Fruit fly (Drosophila melanogaster) whole organism, embryonic: ENCODE results near the gene Pex14.

Source experiments
- Aef1 ChIP-seq: fragments of 200-800 bp; sonication (Bioruptor generic); IDR thresholded peaks from 3 replicates; pipeline ENCODE4 v1.3.6; 2022; ENCODE audit warnings: missing biosample characterization, missing genetic modification characterization
- CG10274 ChIP-seq: fragments of 200-800 bp; sonication (Bioruptor generic); optimal IDR thresholded peaks from 3 replicates; lab custom pipeline; 2017; ENCODE audit warnings: missing biosample characterization, mild to moderate bottlenecking, missing genetic modification characterization
- CG10565 ChIP-seq: fragments of 200-800 bp; sonication (Bioruptor generic); optimal IDR thresholded peaks from 3 replicates; lab custom pipeline; 2016; ENCODE audit warnings: missing biosample characterization, mild to moderate bottlenecking, missing genetic modification characterization
- CG11247 ChIP-seq: fragments of 200-800 bp; sonication (Bioruptor generic); IDR thresholded peaks from 2 replicates; pipeline ENCODE4 v1.3.6; 2022; ENCODE audit warnings: missing biosample characterization, missing genetic modification characterization
- CG12155 ChIP-seq: fragments of 200-800 bp; sonication (Bioruptor generic); optimal IDR thresholded peaks from 3 replicates; lab custom pipeline; 2016; ENCODE audit warnings: missing biosample characterization, missing genetic modification characterization
- CG1233 ChIP-seq: fragments of 200-800 bp; sonication (Bioruptor generic); optimal IDR thresholded peaks from 4 replicates; lab custom pipeline; 2018; ENCODE audit warnings: missing biosample characterization, mild to moderate bottlenecking, missing genetic modification characterization
- CG17186 ChIP-seq: fragments of 200-800 bp; sonication (Bioruptor generic); optimal IDR thresholded peaks from 3 replicates; lab custom pipeline; 2017; ENCODE audit warnings: missing biosample characterization, missing genetic modification reagents, missing genetic modification characterization
- CG17802 ChIP-seq: fragments of 200-800 bp; sonication (Bioruptor generic); optimal IDR thresholded peaks from 2 replicates; lab custom pipeline; 2018; ENCODE audit warnings: missing biosample characterization, mild to moderate bottlenecking, missing genetic modification characterization, moderate library complexity
- CG30020 ChIP-seq: fragments of 200-800 bp; optimal IDR thresholded peaks from 2 replicates; lab custom pipeline; 2019; ENCODE audit warnings: missing biosample characterization, mild to moderate bottlenecking, missing genetic modification characterization, moderate library complexity
- CG31224 ChIP-seq: fragments of 200-800 bp; sonication (Bioruptor generic); IDR thresholded peaks from 2 replicates; pipeline ENCODE4 v1.3.6; 2022; ENCODE audit warnings: missing biosample characterization, missing genetic modification characterization
- CG33557 ChIP-seq: fragments of 200-800 bp; sonication (Bioruptor generic); optimal IDR thresholded peaks from 2 replicates; lab custom pipeline; 2019; ENCODE audit warnings: missing biosample characterization, mild to moderate bottlenecking, missing genetic modification characterization, moderate library complexity
- CG4328 ChIP-seq: fragments of 200-800 bp; sonication (Bioruptor generic); optimal IDR thresholded peaks from 3 replicates; lab custom pipeline; 2017; ENCODE audit warnings: missing biosample characterization, missing genetic modification reagents, missing genetic modification characterization
- CG4730 ChIP-seq: fragments of 200-800 bp; sonication (Bioruptor generic); IDR thresholded peaks from 2 replicates; pipeline ENCODE4 v1.3.6; 2022; ENCODE audit warnings: missing biosample characterization, missing genetic modification characterization
- CG5245 ChIP-seq: fragments of 200-800 bp; sonication (Bioruptor generic); optimal IDR thresholded peaks from 3 replicates; lab custom pipeline; 2016; ENCODE audit warnings: missing biosample characterization, missing genetic modification characterization
- CG6689 ChIP-seq: fragments of 200-800 bp; sonication (Bioruptor generic); IDR thresholded peaks from 2 replicates; pipeline ENCODE4 v1.3.6; 2022; ENCODE audit warnings: missing biosample characterization, missing genetic modification characterization
- CG7271 ChIP-seq: fragments of 200-800 bp; sonication (Bioruptor generic); optimal IDR thresholded peaks from 2 replicates; lab custom pipeline; 2018; ENCODE audit warnings: missing biosample characterization, mild to moderate bottlenecking, missing genetic modification characterization, moderate library complexity
- CG7357 ChIP-seq: fragments of 200-800 bp; sonication (Bioruptor generic); IDR thresholded peaks from 3 replicates; pipeline ENCODE4 v1.3.6; 2022; ENCODE audit warnings: missing biosample characterization, missing genetic modification characterization
- CG7745 ChIP-seq: fragments of 200-800 bp; sonication (Bioruptor generic); optimal IDR thresholded peaks from 2 replicates; lab custom pipeline; 2018; ENCODE audit warnings: missing biosample characterization, mild to moderate bottlenecking, missing genetic modification characterization, moderate library complexity
- CG9797 ChIP-seq: fragments of 200-800 bp; sonication (Bioruptor generic); optimal IDR thresholded peaks from 3 replicates; lab custom pipeline; 2018; ENCODE audit warnings: missing biosample characterization, mild to moderate bottlenecking, missing genetic modification characterization
- CHES-1-like ChIP-seq: fragments of 200-800 bp; sonication (Bioruptor generic); optimal IDR thresholded peaks from 2 replicates; lab custom pipeline; 2016; ENCODE audit warnings: missing biosample characterization, missing genetic modification characterization
- D19A ChIP-seq: fragments of 200-800 bp; optimal IDR thresholded peaks from 3 replicates; lab custom pipeline; 2019; ENCODE audit warnings: missing biosample characterization, mild to moderate bottlenecking, missing genetic modification characterization, moderate library complexity
- Elba2 ChIP-seq: fragments of 200-800 bp; sonication (Bioruptor generic); optimal IDR thresholded peaks from 3 replicates; lab custom pipeline; 2016; ENCODE audit warnings: missing biosample characterization, missing genetic modification characterization
- Fer3 ChIP-seq: fragments of 200-800 bp; sonication (Bioruptor generic); optimal IDR thresholded peaks from 2 replicates; lab custom pipeline; 2018; ENCODE audit warnings: missing biosample characterization, mild to moderate bottlenecking, missing genetic modification characterization, moderate library complexity
- HHEX ChIP-seq: fragments of 200-800 bp; sonication (Bioruptor generic); optimal IDR thresholded peaks from 3 replicates; lab custom pipeline; 2017; ENCODE audit warnings: missing biosample characterization, mild to moderate bottlenecking, missing genetic modification characterization, missing genetic modification reagents
- Lhr ChIP-seq: fragments of 200-800 bp; sonication (Bioruptor generic); optimal IDR thresholded peaks from 3 replicates; lab custom pipeline; 2017; ENCODE audit warnings: mild to moderate bottlenecking, missing biosample characterization, missing genetic modification reagents, missing genetic modification characterization
- NC2α ChIP-seq: fragments of 200-800 bp; sonication (Bioruptor generic); optimal IDR thresholded peaks from 2 replicates; lab custom pipeline; 2016; ENCODE audit warnings: missing biosample characterization, missing genetic modification characterization
- Sox102F ChIP-seq: fragments of 200-800 bp; sonication (Bioruptor generic); optimal IDR thresholded peaks from 2 replicates; lab custom pipeline; 2018; ENCODE audit warnings: missing biosample characterization, mild to moderate bottlenecking, missing genetic modification characterization, moderate library complexity
- Tbp ChIP-seq: fragments of >200 bp; optimal IDR thresholded peaks from 2 replicates; lab custom pipeline; 2018; ENCODE audit warnings: missing biosample characterization, missing genetic modification characterization
- Trl ChIP-seq, 3 experiments: fragments of >200 bp in 2 of 3; fragments of 200-800 bp in 1 of 3; sonication (Bioruptor generic) in 1 of 3; optimal IDR thresholded peaks; 2 replicates in 1 of 3; 3 replicates in 2 of 3; lab custom pipeline; 2016 to 2017; ENCODE audit warnings: missing biosample characterization in 1 of 3, missing genetic modification characterization in 1 of 3
- bbx ChIP-seq: fragments of 200-800 bp; sonication (Bioruptor generic); IDR thresholded peaks from 2 replicates; pipeline ENCODE4 v1.3.6; 2022; ENCODE audit warnings: missing biosample characterization, missing genetic modification characterization; ENCODE audit not compliant: partially characterized antibody
- btn ChIP-seq: fragments of 200-800 bp; sonication (Bioruptor generic); optimal IDR thresholded peaks from 2 replicates; lab custom pipeline; 2016; ENCODE audit warnings: missing biosample characterization, missing genetic modification characterization
- croc ChIP-seq: fragments of 200-800 bp; sonication (Bioruptor generic); conservative IDR thresholded peaks from 3 replicates; pipeline ENCODE4 v1.3.6; 2022; ENCODE audit warnings: missing biosample characterization, missing genetic modification characterization
- cwo ChIP-seq: fragments of 200-800 bp; sonication (Bioruptor generic); optimal IDR thresholded peaks from 3 replicates; lab custom pipeline; 2017; ENCODE audit warnings: missing biosample characterization, missing genetic modification characterization, mild to moderate bottlenecking, moderate library complexity, missing genetic modification reagents
- dan ChIP-seq: fragments of 200-800 bp; sonication (Bioruptor generic); IDR thresholded peaks from 2 replicates; pipeline ENCODE4 v1.3.6; 2022; ENCODE audit warnings: missing biosample characterization, missing genetic modification characterization
- disco-r ChIP-seq: fragments of 200-800 bp; sonication (Bioruptor generic); optimal IDR thresholded peaks from 2 replicates; lab custom pipeline; 2016; ENCODE audit warnings: missing biosample characterization, missing genetic modification characterization
- dm ChIP-seq: fragments of 200-800 bp; sonication (Bioruptor generic); optimal IDR thresholded peaks from 3 replicates; lab custom pipeline; 2016; ENCODE audit warnings: missing biosample characterization, missing genetic modification characterization
- en ChIP-seq: fragments of 200-800 bp; sonication (Bioruptor generic); optimal IDR thresholded peaks from 2 replicates; lab custom pipeline; 2016; ENCODE audit warnings: missing biosample characterization, missing genetic modification characterization
- hb ChIP-seq: fragments of 200-800 bp; sonication (Bioruptor generic); IDR thresholded peaks from 3 replicates; pipeline ENCODE4 v1.3.6; 2022; ENCODE audit warnings: missing biosample characterization, missing genetic modification characterization; ENCODE audit not compliant: partially characterized antibody
- inv ChIP-seq: fragments of 200-800 bp; sonication (Bioruptor generic); IDR thresholded peaks from 2 replicates; pipeline ENCODE4 v1.3.6; 2022; ENCODE audit warnings: missing biosample characterization, missing genetic modification characterization; ENCODE audit not compliant: partially characterized antibody
- lilli ChIP-seq: fragments of 200-800 bp; sonication (Bioruptor generic); optimal IDR thresholded peaks from 3 replicates; lab custom pipeline; 2016; ENCODE audit warnings: missing biosample characterization, missing genetic modification characterization
- oc ChIP-seq: fragments of 200-800 bp; sonication (Bioruptor generic); optimal IDR thresholded peaks from 2 replicates; lab custom pipeline; 2018; ENCODE audit warnings: missing biosample characterization, mild to moderate bottlenecking, missing genetic modification characterization, moderate library complexity
- odd ChIP-seq: fragments of 200-800 bp; sonication (Bioruptor generic); optimal IDR thresholded peaks from 2 replicates; lab custom pipeline; 2017; ENCODE audit warnings: missing biosample characterization, mild to moderate bottlenecking, missing genetic modification characterization
- otp ChIP-seq: fragments of 200-800 bp; sonication (Bioruptor generic); IDR thresholded peaks from 3 replicates; pipeline ENCODE4, ENCODE4 v1.3.6; 2022; ENCODE audit warnings: missing biosample characterization, missing genetic modification characterization
- scrt ChIP-seq: fragments of 200-800 bp; sonication (Bioruptor generic); optimal IDR thresholded peaks from 2 replicates; lab custom pipeline; 2018; ENCODE audit warnings: missing biosample characterization, mild to moderate bottlenecking, missing genetic modification characterization, moderate library complexity
- sd ChIP-seq: fragments of 200-800 bp; sonication (Bioruptor generic); optimal IDR thresholded peaks from 3 replicates; lab custom pipeline; 2018; ENCODE audit warnings: missing biosample characterization, mild to moderate bottlenecking, missing genetic modification characterization, moderate library complexity
- slp2 ChIP-seq: fragments of 200-800 bp; sonication (Bioruptor generic); optimal IDR thresholded peaks from 2 replicates; lab custom pipeline; 2016; ENCODE audit warnings: missing biosample characterization, missing genetic modification characterization
- sug ChIP-seq: fragments of 200-800 bp; optimal IDR thresholded peaks from 2 replicates; lab custom pipeline; 2019; ENCODE audit warnings: missing biosample characterization, mild to moderate bottlenecking, missing genetic modification characterization, moderate library complexity
- tx ChIP-seq: fragments of 200-800 bp; sonication (Bioruptor generic); optimal IDR thresholded peaks from 2 replicates; lab custom pipeline; 2016; ENCODE audit warnings: missing biosample characterization, missing genetic modification characterization

Pex14 gene

DNA sequence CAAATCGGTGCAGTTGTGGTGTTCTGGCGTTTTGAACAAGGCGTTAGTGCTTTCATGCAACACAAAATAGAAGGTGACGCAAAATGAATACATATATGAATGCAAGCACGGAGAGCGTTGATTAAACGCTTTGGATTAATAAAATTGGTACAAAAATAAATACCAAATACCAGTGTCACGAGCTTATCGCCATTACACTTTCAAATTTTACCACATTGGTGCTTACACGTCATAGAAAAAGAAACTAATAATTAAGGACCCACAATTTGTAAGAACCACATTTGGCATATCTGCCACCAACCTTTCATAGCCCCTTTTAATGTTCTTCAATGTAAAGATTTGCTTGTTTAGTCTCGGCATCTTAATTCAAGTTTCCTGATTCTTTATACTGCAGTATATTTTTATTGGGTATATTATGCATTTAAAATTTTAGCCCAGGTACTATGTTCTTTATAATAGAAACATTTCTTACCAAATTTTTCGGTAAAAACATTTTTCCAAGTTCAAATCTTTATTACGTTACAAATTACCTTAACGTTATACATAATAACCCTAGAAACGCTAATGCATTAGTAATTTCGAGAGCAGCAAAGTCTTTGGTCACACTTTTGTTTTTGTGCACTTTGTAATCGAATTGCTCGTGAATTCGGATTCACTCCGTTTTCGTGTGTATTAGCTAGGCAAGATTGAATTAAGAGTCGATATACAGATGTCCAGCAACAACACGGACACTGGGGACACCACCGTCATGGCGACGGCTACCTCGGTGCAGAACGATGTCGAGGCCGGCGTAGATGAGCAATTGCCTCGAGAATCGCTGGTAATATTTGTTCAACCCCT lies at the start of gene Pex14, which contains the start of gene Pex16 (continued):
- TF ChIP-seq cwo (GFP tag; lab: Kevin White, UChicago), result peak; percentile 17
- no peak for TF ChIP-seq D19A (tag; lab: Kevin White, UChicago)
- TF ChIP-seq CG9797 (GFP tag; lab: Kevin White, UChicago), result peak; percentile 47
- no peak for TF ChIP-seq Trl (optimal IDR thresholded peaks at IDR 0.05; lab: Kevin White, UChicago)
- peak; percentile 78 for TF ChIP-seq Trl (GFP tag; optimal IDR thresholded peaks at IDR 0.05; lab: Kevin White, UChicago)
- TF ChIP-seq CG17186 (GFP tag; lab: Kevin White, UChicago), result peak; percentile 36
- peak; percentile 63 for TF ChIP-seq NC2α
- TF ChIP-seq CG7357 (GFP tag; lab: Robert Waterston, UW), result peak; percentile 40; the same call in 1 of the 3 replicates
- 0 out of 2 replicates have a peak, but pooled peaks have one; percentile 36 for TF ChIP-seq dan (GFP tag; lab: Robert Waterston, UW)
- TF ChIP-seq btn (GFP tag; lab: Kevin White, UChicago), result peak; percentile 45
- peak; percentile 48 for TF ChIP-seq CG31224 (GFP tag; lab: Robert Waterston, UW)
- TF ChIP-seq CG5245, result peak; percentile 47
- peak; percentile 99 for TF ChIP-seq CG6689 (GFP tag; lab: Robert Waterston, UW)
- TF ChIP-seq CG12155 (GFP tag; lab: Kevin White, UChicago), result peak; percentile 74
- no peak for TF ChIP-seq scrt
- TF ChIP-seq hb (GFP tag; lab: Robert Waterston, UW), result no peak
- TF ChIP-seq bbx (GFP tag; lab: Robert Waterston, UW), result no peak
- TF ChIP-seq disco-r, result peak; percentile 48
- TF ChIP-seq croc (GFP tag; lab: Robert Waterston, UW), result peak; percentile 38; the same call in 1 of the 3 replicates
- TF ChIP-seq CG1233 (GFP tag; lab: Kevin White, UChicago), result peak; percentile 57
- peak; percentile 31 for TF ChIP-seq HHEX
- peak; percentile 28 for TF ChIP-seq Lhr (GFP tag; lab: Kevin White, UChicago)
- peak; percentile 34 for TF ChIP-seq CG17802
- TF ChIP-seq CG4730 (GFP tag; lab: Robert Waterston, UW), result peak; percentile 67
- TF ChIP-seq CG30020 (tag; lab: Kevin White, UChicago), result peak; percentile 44
- TF ChIP-seq CG7271 (tag; lab: Kevin White, UChicago), result no peak
- TF ChIP-seq CHES-1-like (GFP tag; lab: Kevin White, UChicago), result peak; percentile 60
- TF ChIP-seq CG7745, result no peak
- TF ChIP-seq slp2 (GFP tag; lab: Kevin White, UChicago), result peak; percentile 57
- TF ChIP-seq CG10565, result no peak
- TF ChIP-seq CG10274 (GFP tag; lab: Kevin White, UChicago), result peak; percentile 38
- no peak for TF ChIP-seq sd (tag; lab: Kevin White, UChicago)
- TF ChIP-seq Sox102F (GFP tag; lab: Kevin White, UChicago), result no peak
- TF ChIP-seq otp (GFP tag; lab: Robert Waterston, UW), result no peak
- TF ChIP-seq lilli (GFP tag; lab: Kevin White, UChicago), result peak; percentile 85
- TF ChIP-seq Fer3 (tag; lab: Kevin White, UChicago), result peak; percentile 60
- peak; percentile 48 for TF ChIP-seq dm (GFP tag; lab: Kevin White, UChicago)
- TF ChIP-seq Tbp (GFP tag; lab: Kevin White, UChicago), result no peak
- no peak for TF ChIP-seq oc
- peak; percentile 6 for TF ChIP-seq CG33557 (GFP tag; lab: Kevin White, UChicago)
- peak; percentile 53 for TF ChIP-seq sug (tag; lab: Kevin White, UChicago)
- TF ChIP-seq Aef1 (GFP tag; lab: Robert Waterston, UW), result peak; percentile 67
- TF ChIP-seq CG11247 (GFP tag; lab: Robert Waterston, UW), result peak; percentile 73
- TF ChIP-seq en (GFP tag; lab: Kevin White, UChicago), result peak; percentile 35
- peak; percentile 47 for TF ChIP-seq CG4328 (GFP tag; lab: Kevin White, UChicago)
- no peak for TF ChIP-seq Elba2
- TF ChIP-seq tx (GFP tag; lab: Kevin White, UChicago), result peak; percentile 73
- no peak for TF ChIP-seq inv (GFP tag; lab: Robert Waterston, UW)
- TF ChIP-seq odd (GFP tag; lab: Kevin White, UChicago), result peak; percentile 27
